Fruit fly (Drosophila melanogaster): ENCODE data around the gene Cda5.

- TF ChIP-seq insv (optimal IDR thresholded peaks at IDR 0.05) (no peak), h (optimal IDR thresholded peaks at IDR 0.05) (no peak)
Observed at dm6 chr2L:53108-53507, 12.1 kb downstream of the Cda5 start.
